Fruit fly (Drosophila melanogaster): ENCODE data around the gene senju.
A peak's percentile ranks its signal among the peaks of the same experiment; 100 is the strongest.

dm6 chr2L:5086905-5087522 is 34.4 kb downstream of the senju start:
- TF ChIP-seq CG34367 (tag; optimal IDR thresholded peaks at IDR 0.05) (peak; percentile 78), CG17806 (tag; optimal IDR thresholded peaks at IDR 0.05) (peak; percentile 81)
